Fruit fly (Drosophila melanogaster) whole organism, wandering third instar larva: ENCODE results near the gene CG2202.
A peak's percentile ranks its signal among the peaks of the same experiment; 100 is the strongest.

ENCODE experiments used
- Abd-B ChIP-seq: fragments of >200 bp; optimal IDR thresholded peaks from 2 replicates; lab custom pipeline; 2017; ENCODE audit warnings: missing biosample characterization, missing genetic modification characterization
- CG9705 ChIP-seq: fragments of 200-800 bp; sonication (Bioruptor generic); optimal IDR thresholded peaks from 2 replicates; lab custom pipeline; 2018; ENCODE audit warnings: missing biosample characterization, mild to moderate bottlenecking, missing genetic modification characterization
- Dfd ChIP-seq: fragments of >200 bp; optimal IDR thresholded peaks from 2 replicates; lab custom pipeline; 2017; ENCODE audit warnings: missing biosample characterization, missing genetic modification characterization
- Hr83 ChIP-seq: fragments of 200-300 bp; sonication (Bioruptor generic); optimal IDR thresholded peaks from 2 replicates; lab custom pipeline; 2016; ENCODE audit warnings: missing biosample characterization, mild to moderate bottlenecking, missing genetic modification characterization, moderate library complexity; ENCODE audit not compliant: poor library complexity, severe bottlenecking
- Jra ChIP-seq: sonication (Bioruptor generic); optimal IDR thresholded peaks from 2 replicates; lab custom pipeline; 2016; ENCODE audit warnings: missing biosample characterization, missing genetic modification characterization
- brk ChIP-seq: fragments of 200-800 bp; sonication (Bioruptor generic); optimal IDR thresholded peaks from 2 replicates; lab custom pipeline; 2016; ENCODE audit warnings: missing biosample characterization, mild to moderate bottlenecking, missing genetic modification characterization
- dsf ChIP-seq: sonication (Bioruptor generic); optimal IDR thresholded peaks from 2 replicates; lab custom pipeline; 2016; ENCODE audit warnings: missing biosample characterization, missing genetic modification characterization, borderline replicate concordance
- ey ChIP-seq: fragments of 200-800 bp; sonication (Bioruptor generic); optimal IDR thresholded peaks from 2 replicates; lab custom pipeline; 2016; ENCODE audit warnings: missing biosample characterization, missing genetic modification characterization
- h ChIP-seq: fragments of 200-800 bp; sonication (Bioruptor generic); optimal IDR thresholded peaks from 3 replicates; lab custom pipeline; 2016; ENCODE audit warnings: missing biosample characterization, mild to moderate bottlenecking, missing genetic modification characterization
- psq ChIP-seq: fragments of 200-800 bp; sonication (Bioruptor generic); optimal IDR thresholded peaks from 3 replicates; lab custom pipeline; 2017; ENCODE audit warnings: missing biosample characterization, mild to moderate bottlenecking, missing genetic modification characterization, moderate library complexity
- sage ChIP-seq: fragments of 200-800 bp; sonication (Bioruptor generic); optimal IDR thresholded peaks from 2 replicates; lab custom pipeline; 2016; ENCODE audit warnings: missing biosample characterization, mild to moderate bottlenecking, missing genetic modification characterization

- TF ChIP-seq sage (GFP tag; lab: Kevin White, UChicago), result no peak
- no peak for TF ChIP-seq Hr83
- no peak for TF ChIP-seq h (GFP tag; lab: Kevin White, UChicago)
- TF ChIP-seq brk (GFP tag; lab: Kevin White, UChicago), result no peak
- no peak for TF ChIP-seq ey (GFP tag; lab: Kevin White, UChicago)
- TF ChIP-seq CG9705 (GFP tag; lab: Kevin White, UChicago), result no peak
- peak; percentile 70 for TF ChIP-seq psq
- TF ChIP-seq Abd-B, result no peak
- no peak for TF ChIP-seq Dfd
- no peak for TF ChIP-seq dsf (GFP tag; lab: Kevin White, UChicago)
- no peak for TF ChIP-seq Jra (GFP tag; lab: Kevin White, UChicago)
Measured at dm6 chrX:10816856-10817255, 31.7 kb upstream of the CG2202 start.
